Worm (Caenorhabditis elegans) whole organism, L1 larva: Measurements from ENCODE around the gene Y41C4A.8.

Experiments
- ces-1 ChIP-seq: fragments of 150-350 bp; optimal IDR thresholded peaks from 2 replicates; lab custom pipeline; 2014; ENCODE audit warnings: missing biosample characterization, missing genetic modification reagents, missing genetic modification characterization
- nhr-28 ChIP-seq: fragments of 150-350 bp; optimal IDR thresholded peaks from 2 replicates; lab custom pipeline; 2014; ENCODE audit warnings: missing biosample characterization, missing genetic modification characterization
- nhr-76 ChIP-seq: sonication (generic microtip); optimal IDR thresholded peaks from 2 replicates; lab custom pipeline; 2017; ENCODE audit warnings: missing biosample characterization, missing genetic modification characterization
- snpc-4 ChIP-seq: fragments of 150-350 bp; optimal IDR thresholded peaks from 2 replicates; lab custom pipeline; 2014; ENCODE audit warnings: missing biosample characterization, missing genetic modification characterization
- unc-62 ChIP-seq: fragments of 150-350 bp; optimal IDR thresholded peaks from 2 replicates; lab custom pipeline; 2014; ENCODE audit warnings: missing biosample characterization, missing genetic modification reagents, missing genetic modification characterization

DNA sequence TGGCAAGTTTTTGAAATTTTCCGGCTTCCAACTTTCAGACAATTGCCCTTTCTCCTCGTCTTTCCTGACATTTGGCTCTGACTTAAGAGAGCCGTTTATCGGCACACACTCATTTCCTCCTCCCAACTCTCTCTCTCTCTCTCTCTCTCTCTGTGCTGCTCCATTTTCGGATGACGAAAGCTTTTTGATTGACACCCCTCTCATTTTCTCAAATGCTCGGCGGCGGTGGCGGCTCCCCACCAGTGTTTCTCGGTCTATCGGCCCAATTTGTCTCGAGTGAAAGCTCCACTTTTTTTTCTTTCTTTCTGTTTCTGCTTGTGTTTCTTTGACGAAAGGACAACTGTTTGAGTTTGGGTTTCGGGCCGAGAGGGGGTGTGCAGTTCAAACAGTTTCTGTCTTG is 48.8 kb downstream of the Y41C4A.8 start:
- TF ChIP-seq nhr-76 (tag; lab: Kevin White, UChicago) (no peak), ces-1 (GFP tag; lab: Kevin White, UChicago) (no peak), nhr-28 (no peak), snpc-4 (tag; lab: Kevin White, UChicago) (no peak), unc-62 (GFP tag; lab: Kevin White, UChicago) (no peak)
